Worm (Caenorhabditis elegans) whole organism, L4 larva: Measurements from ENCODE around the gene pges-2.

Experiments used
- F44E2.7 ChIP-seq: fragments of 200-800 bp; sonication (Bioruptor generic); IDR thresholded peaks from 2 replicates; pipeline ENCODE4 v2.1.2; 2022; ENCODE audit warnings: missing genetic modification characterization, missing compliant biosample characterization
- T26A8.4 ChIP-seq: fragments of 200-800 bp; sonication (Bioruptor generic); IDR thresholded peaks from 2 replicates; pipeline ENCODE4 v1.3.6; 2022; ENCODE audit warnings: missing genetic modification characterization, missing compliant biosample characterization
- Y75B8A.6 ChIP-seq: fragments of 200-800 bp; sonication (Bioruptor generic); IDR thresholded peaks from 2 replicates; pipeline ENCODE4 v1.3.6; 2022; ENCODE audit warnings: missing genetic modification reagents, missing genetic modification characterization, missing compliant biosample characterization
- ZK546.5 ChIP-seq, 2 experiments: sonication (generic microtip); optimal IDR thresholded peaks; 2 replicates each; lab custom pipeline; 2017; ENCODE audit warnings: missing biosample characterization in 2 of 2, missing genetic modification characterization in 2 of 2
- ama-1 ChIP-seq: fragments of 150-350 bp; optimal IDR thresholded peaks from 2 replicates; lab custom pipeline; 2014; ENCODE audit warnings: inconsistent platforms, mixed read lengths
- arid-1 ChIP-seq: fragments of 200-800 bp; sonication (Bioruptor generic); conservative IDR thresholded peaks from 2 replicates; pipeline ENCODE4 v1.3.6; 2022; ENCODE audit warnings: missing genetic modification reagents, missing genetic modification characterization, missing compliant biosample characterization
- ceh-28 ChIP-seq: fragments of 150-350 bp; optimal IDR thresholded peaks from 2 replicates; lab custom pipeline; 2014; ENCODE audit warnings: missing biosample characterization, missing genetic modification reagents, missing genetic modification characterization
- ceh-32 ChIP-seq: sonication (generic microtip); optimal IDR thresholded peaks from 2 replicates; lab custom pipeline; 2016; ENCODE audit warnings: mild to moderate bottlenecking, missing genetic modification characterization, missing compliant biosample characterization; ENCODE audit not compliant: poor library complexity
- cey-2 ChIP-seq: sonication (generic microtip); optimal IDR thresholded peaks from 3 replicates; lab custom pipeline; 2017; ENCODE audit warnings: missing genetic modification characterization, mild to moderate bottlenecking, missing compliant biosample characterization, antibody characterized with exemption, borderline replicate concordance; ENCODE audit not compliant: insufficient read depth
- ctbp-1 ChIP-seq: fragments of 200-800 bp; sonication (Bioruptor generic); IDR thresholded peaks from 2 replicates; pipeline ENCODE4 v1.3.6; 2022; ENCODE audit warnings: missing genetic modification reagents, missing genetic modification characterization, missing compliant biosample characterization
- daf-16 ChIP-seq, 3 experiments: sonication (generic microtip); optimal IDR thresholded peaks; 2 replicates each; lab custom pipeline; 2016 to 2017; ENCODE audit warnings: missing genetic modification characterization in 3 of 3, missing genetic modification reagents in 3 of 3, mild to moderate bottlenecking in 2 of 3, missing compliant biosample characterization in 2 of 3, missing biosample characterization in 1 of 3, moderate library complexity in 1 of 3
- dmd-6 ChIP-seq: fragments of 200-800 bp; sonication (Bioruptor generic); IDR thresholded peaks from 2 replicates; pipeline ENCODE4 v1.3.6; 2022; ENCODE audit warnings: missing genetic modification reagents, missing genetic modification characterization, missing compliant biosample characterization
- duxl-1 ChIP-seq: sonication (generic microtip); optimal IDR thresholded peaks from 2 replicates; lab custom pipeline; 2016; ENCODE audit warnings: mild to moderate bottlenecking, missing genetic modification characterization, moderate library complexity, missing compliant biosample characterization; ENCODE audit not compliant: poor library complexity
- dve-1 ChIP-seq: sonication (generic microtip); optimal IDR thresholded peaks from 2 replicates; lab custom pipeline; 2017; ENCODE audit warnings: antibody characterized with exemption, mild to moderate bottlenecking, missing genetic modification characterization, missing compliant biosample characterization; ENCODE audit not compliant: insufficient read depth
- fos-1 ChIP-seq: fragments of 150-350 bp; optimal IDR thresholded peaks from 2 replicates; lab custom pipeline; 2014; ENCODE audit warnings: missing biosample characterization, missing genetic modification characterization
- gei-8 ChIP-seq: fragments of 200-800 bp; sonication (Bioruptor generic); optimal IDR thresholded peaks from 2 replicates; lab custom pipeline; 2018; ENCODE audit warnings: mild to moderate bottlenecking, missing genetic modification characterization, missing compliant biosample characterization
- hif-1 ChIP-seq, 2 experiments: sonication (generic microtip); optimal IDR thresholded peaks; 2 replicates each; lab custom pipeline; 2016 to 2017; ENCODE audit warnings: missing compliant biosample characterization in 2 of 2, missing genetic modification characterization in 2 of 2, missing genetic modification reagents in 2 of 2, missing genotype in 2 of 2, mild to moderate bottlenecking in 1 of 2
- hlh-11 ChIP-seq: fragments of 200-800 bp; sonication (Bioruptor generic); optimal IDR thresholded peaks from 2 replicates; lab custom pipeline; 2018; ENCODE audit warnings: mild to moderate bottlenecking, missing genetic modification characterization, missing compliant biosample characterization
- jun-1 ChIP-seq: fragments of 150-350 bp; optimal IDR thresholded peaks from 2 replicates; lab custom pipeline; 2014; ENCODE audit warnings: missing biosample characterization, missing genetic modification reagents, missing genetic modification characterization
- lin-1 ChIP-seq: fragments of 200-800 bp; sonication (Bioruptor generic); IDR thresholded peaks from 2 replicates; pipeline ENCODE4 v1.3.6; 2022; ENCODE audit warnings: missing genetic modification reagents, missing genetic modification characterization, missing compliant biosample characterization
- lsy-2 ChIP-seq, 2 experiments: fragments of 150-350 bp in 1 of 2; sonication (generic microtip) in 1 of 2; optimal IDR thresholded peaks; 2 replicates each; lab custom pipeline; 2014 to 2017; ENCODE audit warnings: missing biosample characterization in 2 of 2, missing genetic modification characterization in 2 of 2
- madf-5 ChIP-seq, 2 experiments: fragments of 200-800 bp; sonication (Bioruptor generic); IDR thresholded peaks; 2 replicates each; pipeline ENCODE4 v1.3.6; 2022; ENCODE audit warnings: missing compliant biosample characterization in 2 of 2, missing genetic modification characterization in 2 of 2
- mdt-29 ChIP-seq: fragments of 200-800 bp; sonication (Bioruptor generic); IDR thresholded peaks from 2 replicates; pipeline ENCODE4 v1.3.6; 2022; ENCODE audit warnings: missing genetic modification reagents, missing genetic modification characterization, missing compliant biosample characterization
- mep-1 ChIP-seq: fragments of 150-350 bp; sonication (generic microtip); optimal IDR thresholded peaks from 3 replicates; lab custom pipeline; 2014; ENCODE audit warnings: missing biosample characterization, missing genetic modification characterization
- mes-2 ChIP-seq: sonication (generic microtip); optimal IDR thresholded peaks from 2 replicates; lab custom pipeline; 2016; ENCODE audit warnings: missing genotype, mild to moderate bottlenecking, missing genetic modification characterization, missing compliant biosample characterization; ENCODE audit not compliant: poor library complexity, severe bottlenecking
- mxl-2 ChIP-seq: fragments of 200-800 bp; sonication (Bioruptor generic); conservative IDR thresholded peaks from 2 replicates; pipeline ENCODE4 v1.3.6; 2022; ENCODE audit warnings: missing genetic modification reagents, missing genetic modification characterization, missing compliant biosample characterization
- mxl-3 ChIP-seq: fragments of 200-800 bp; sonication (Bioruptor generic); optimal IDR thresholded peaks from 2 replicates; lab custom pipeline; 2018; ENCODE audit warnings: mild to moderate bottlenecking, missing genetic modification characterization, missing compliant biosample characterization
- nhr-10 ChIP-seq: fragments of 150-350 bp; optimal IDR thresholded peaks from 2 replicates; lab custom pipeline; 2014; ENCODE audit warnings: missing biosample characterization, missing genetic modification characterization
- nhr-102 ChIP-seq: sonication (generic microtip); optimal IDR thresholded peaks from 2 replicates; lab custom pipeline; 2016; ENCODE audit warnings: mild to moderate bottlenecking, missing genetic modification characterization, moderate library complexity, missing compliant biosample characterization
- nhr-11 ChIP-seq: fragments of 150-350 bp; optimal IDR thresholded peaks from 2 replicates; lab custom pipeline; 2014; ENCODE audit warnings: missing biosample characterization, missing genetic modification characterization
- nhr-237 ChIP-seq: sonication (generic microtip); optimal IDR thresholded peaks from 2 replicates; lab custom pipeline; 2017; ENCODE audit warnings: missing biosample characterization, missing genetic modification characterization
- nhr-25 ChIP-seq: sonication (generic microtip); optimal IDR thresholded peaks from 2 replicates; lab custom pipeline; 2017; ENCODE audit warnings: missing genetic modification characterization, mild to moderate bottlenecking, missing compliant biosample characterization, antibody characterized with exemption, moderate library complexity, borderline replicate concordance; ENCODE audit not compliant: insufficient read depth
- nhr-28 ChIP-seq: fragments of 150-350 bp; optimal IDR thresholded peaks from 2 replicates; lab custom pipeline; 2014; ENCODE audit warnings: missing biosample characterization, missing genetic modification characterization
- nhr-42 ChIP-seq: fragments of 200-800 bp; sonication (Bioruptor generic); IDR thresholded peaks from 2 replicates; pipeline ENCODE4 v1.3.6; 2022; ENCODE audit warnings: missing genetic modification characterization, missing compliant biosample characterization
- nhr-48 ChIP-seq: sonication (generic microtip); optimal IDR thresholded peaks from 2 replicates; lab custom pipeline; 2016; ENCODE audit warnings: mild to moderate bottlenecking, missing genetic modification characterization, missing compliant biosample characterization
- nhr-76 ChIP-seq: fragments of 150-350 bp; optimal IDR thresholded peaks from 2 replicates; lab custom pipeline; 2014; ENCODE audit warnings: missing biosample characterization, missing genetic modification characterization
- rbr-2 ChIP-seq: sonication (generic microtip); optimal IDR thresholded peaks from 2 replicates; lab custom pipeline; 2016; ENCODE audit warnings: missing genotype, missing genetic modification characterization, missing compliant biosample characterization
- sdz-12 ChIP-seq: fragments of 200-800 bp; sonication (Bioruptor generic); optimal IDR thresholded peaks from 2 replicates; lab custom pipeline; 2018; ENCODE audit warnings: mild to moderate bottlenecking, missing genetic modification characterization, missing compliant biosample characterization
- snpc-1.2 ChIP-seq: fragments of 200-800 bp; sonication (Bioruptor generic); IDR thresholded peaks from 2 replicates; pipeline ENCODE4 v1.3.6; 2022; ENCODE audit warnings: missing genetic modification reagents, missing genetic modification characterization, missing compliant biosample characterization
- spr-3 ChIP-seq: fragments of 200-800 bp; sonication (Bioruptor generic); optimal IDR thresholded peaks from 2 replicates; lab custom pipeline; 2018; ENCODE audit warnings: mild to moderate bottlenecking, missing genetic modification characterization, missing compliant biosample characterization
- tra-1 ChIP-seq: fragments of 200-800 bp; sonication (Bioruptor generic); IDR thresholded peaks from 2 replicates; pipeline ENCODE4 v1.3.6; 2022; ENCODE audit warnings: missing genetic modification reagents, missing genetic modification characterization, missing compliant biosample characterization
- unc-62 ChIP-seq, 3 experiments: fragments of 150-350 bp in 1 of 3; sonication (generic microtip); optimal IDR thresholded peaks in 2 of 3; peaks in 1 of 3; 1 replicate in 1 of 3; 2 replicates in 2 of 3; lab custom pipeline; 2014 to 2017; ENCODE audit warnings: missing biosample characterization in 3 of 3, missing genetic modification characterization in 3 of 3, missing genetic modification reagents in 3 of 3, missing genotype in 1 of 3
- vab-7 ChIP-seq: fragments of 200-800 bp; sonication (Bioruptor generic); IDR thresholded peaks from 2 replicates; pipeline ENCODE4 v1.3.6; 2022; ENCODE audit warnings: missing genetic modification reagents, missing genetic modification characterization, missing compliant biosample characterization
- zag-1 ChIP-seq: fragments of 150-350 bp; optimal IDR thresholded peaks from 2 replicates; lab custom pipeline; 2014; ENCODE audit warnings: missing biosample characterization, missing genetic modification characterization
- zfp-2 ChIP-seq: sonication (generic microtip); optimal IDR thresholded peaks from 2 replicates; lab custom pipeline; 2016; ENCODE audit warnings: mild to moderate bottlenecking, missing genetic modification characterization, missing compliant biosample characterization
- zfp-3 ChIP-seq: fragments of 200-800 bp; sonication (Bioruptor generic); conservative IDR thresholded peaks from 2 replicates; pipeline ENCODE4 v1.3.6; 2022; ENCODE audit warnings: missing genetic modification reagents, missing genetic modification characterization, missing compliant biosample characterization
- zip-11 ChIP-seq: fragments of 200-800 bp; sonication (Bioruptor generic); IDR thresholded peaks from 2 replicates; pipeline ENCODE4 v1.3.6; 2022; ENCODE audit warnings: missing genetic modification characterization, missing compliant biosample characterization
- ztf-11 ChIP-seq: fragments of 150-350 bp; optimal IDR thresholded peaks from 2 replicates; lab custom pipeline; 2014; ENCODE audit warnings: missing biosample characterization, missing genetic modification characterization
- ztf-7 ChIP-seq: fragments of 150-350 bp; optimal IDR thresholded peaks from 2 replicates; lab custom pipeline; 2014; ENCODE audit warnings: missing biosample characterization, missing genetic modification characterization

Gene pges-2

ce11 chrIV:10380626-10381025 lies 13.0 kb upstream of the pges-2 start:
- no peak for TF ChIP-seq nhr-10
- TF ChIP-seq sdz-12 (GFP tag; lab: Kevin White, UChicago) = no peak
- TF ChIP-seq mxl-3 (GFP tag; lab: Kevin White, UChicago) = peak; percentile 94
- 0 out of 2 replicates have a peak, but pooled peaks have one; percentile 32 for TF ChIP-seq lin-1 (GFP tag; lab: Robert Waterston, UW)
- 0 out of 2 replicates have a peak, but pooled peaks have one; percentile 40 for TF ChIP-seq tra-1 (GFP tag; lab: Robert Waterston, UW)
- TF ChIP-seq dmd-6 = peak; percentile 51
- TF ChIP-seq Y75B8A.6 (GFP tag; lab: Robert Waterston, UW) = no peak
- peak; percentile 46 for TF ChIP-seq rbr-2 (tag; lab: Kevin White, UChicago)
- peak; percentile 15 for TF ChIP-seq ztf-7 (tag; lab: Kevin White, UChicago)
- peak in 1 of 2 experiments; percentile 29 for TF ChIP-seq daf-16 (GFP tag; optimal IDR thresholded peaks at IDR 0.05; lab: Kevin White, UChicago)
- peak; percentile 44 for TF ChIP-seq daf-16 (tag; optimal IDR thresholded peaks at IDR 0.05; lab: Kevin White, UChicago)
- TF ChIP-seq nhr-42 (GFP tag; lab: Robert Waterston, UW) = no peak
- peak; percentile 31 for TF ChIP-seq nhr-28
- no peak for TF ChIP-seq snpc-1.2 (GFP tag; lab: Robert Waterston, UW)
- no peak for TF ChIP-seq jun-1 (tag; lab: Kevin White, UChicago)
- TF ChIP-seq F44E2.7 (GFP tag; lab: Robert Waterston, UW) = no peak
- no peak for TF ChIP-seq nhr-25 (tag; lab: Kevin White, UChicago)
- no peak for TF ChIP-seq zip-11 (GFP tag; lab: Robert Waterston, UW)
- TF ChIP-seq mep-1 = peak; percentile 51
- TF ChIP-seq hlh-11 = peak; percentile 82
- TF ChIP-seq zfp-2 (tag; lab: Kevin White, UChicago) = no peak
- peak; percentile 64 for TF ChIP-seq nhr-48 (tag; lab: Kevin White, UChicago)
- TF ChIP-seq mes-2 (tag; lab: Kevin White, UChicago) = peak; percentile 21
- no peak for TF ChIP-seq mdt-29 (GFP tag; lab: Robert Waterston, UW)
- TF ChIP-seq madf-5 (GFP tag; IDR thresholded peaks at IDR 0.05; lab: Robert Waterston, UW) = no peak
- no peak for TF ChIP-seq zfp-3 (GFP tag; lab: Robert Waterston, UW)
- peak; percentile 67 for TF ChIP-seq dve-1 (tag; lab: Kevin White, UChicago)
- no peak for TF ChIP-seq spr-3
- no peak for TF ChIP-seq gei-8 (GFP tag; lab: Kevin White, UChicago)
- TF ChIP-seq lsy-2 (tag; optimal IDR thresholded peaks at IDR 0.05; lab: Kevin White, UChicago) = peak in 1 of 2 experiments; percentile 63
- TF ChIP-seq ama-1 = peak; percentile 61
- TF ChIP-seq ceh-28 (tag; lab: Kevin White, UChicago) = no peak
- TF ChIP-seq nhr-102 (tag; lab: Kevin White, UChicago) = no peak
- TF ChIP-seq ceh-32 (tag; lab: Kevin White, UChicago) = no peak
- no peak for TF ChIP-seq arid-1 (GFP tag; lab: Robert Waterston, UW)
- peak in 1 of 2 experiments; percentile 52 for TF ChIP-seq hif-1 (tag; optimal IDR thresholded peaks at IDR 0.05; lab: Kevin White, UChicago)
- TF ChIP-seq ztf-11 (tag; lab: Kevin White, UChicago) = no peak
- TF ChIP-seq vab-7 = no peak
- no peak for TF ChIP-seq ZK546.5 (tag; optimal IDR thresholded peaks at IDR 0.05; lab: Kevin White, UChicago)
- TF ChIP-seq zag-1 (tag; lab: Kevin White, UChicago) = no peak
- TF ChIP-seq nhr-11 (tag; lab: Kevin White, UChicago) = peak; percentile 16
- TF ChIP-seq T26A8.4 (GFP tag; lab: Robert Waterston, UW) = 0 out of 2 replicates have a peak, but pooled peaks have one; percentile 21
- no peak for TF ChIP-seq nhr-237 (tag; lab: Kevin White, UChicago)
- TF ChIP-seq duxl-1 (tag; lab: Kevin White, UChicago) = no peak
- peak; percentile 66; the same call in 1 of the 2 replicates for TF ChIP-seq ctbp-1 (GFP tag; lab: Robert Waterston, UW)
- TF ChIP-seq cey-2 (tag; lab: Kevin White, UChicago) = no peak
- TF ChIP-seq fos-1 (tag; lab: Kevin White, UChicago) = no peak
- peak in 1 of 2 experiments; percentile 96 for TF ChIP-seq unc-62 (GFP tag; optimal IDR thresholded peaks at IDR 0.05 in 1 of 2; lab: Kevin White, UChicago)
- no peak for TF ChIP-seq unc-62 (tag; optimal IDR thresholded peaks at IDR 0.05; lab: Kevin White, UChicago)
- no peak for TF ChIP-seq nhr-76 (tag; lab: Kevin White, UChicago)
- TF ChIP-seq mxl-2 = no peak
